Worm (Caenorhabditis elegans) whole organism, late embryonic: ENCODE measurements around the gene C26E1.1.

ENCODE experiments used
- ama-1 ChIP-seq: fragments of 150-350 bp; optimal IDR thresholded peaks from 2 replicates; lab custom pipeline; 2014
- ceh-19 ChIP-seq: fragments of 200-800 bp; sonication (Bioruptor generic); optimal IDR thresholded peaks from 2 replicates; lab custom pipeline; 2018; ENCODE audit warnings: mild to moderate bottlenecking, missing genetic modification characterization, missing compliant biosample characterization
- pqm-1 ChIP-seq: sonication (generic microtip); optimal IDR thresholded peaks from 2 replicates; lab custom pipeline; 2016; ENCODE audit warnings: missing genetic modification characterization, missing compliant biosample characterization
- tbx-7 ChIP-seq: sonication (generic microtip); optimal IDR thresholded peaks from 2 replicates; lab custom pipeline; 2016; ENCODE audit warnings: missing genotype, missing genetic modification characterization, missing compliant biosample characterization

- no peak for TF ChIP-seq tbx-7 (tag; lab: Kevin White, UChicago)
- TF ChIP-seq pqm-1, result no peak
- TF ChIP-seq ama-1 (lab: Kevin White, UChicago), result no peak
- no peak for TF ChIP-seq ceh-19 (GFP tag; lab: Kevin White, UChicago)
Measured at ce11 chrV:13265628-13266027, 31.7 kb upstream of the C26E1.1 start.
